Fruit fly (Drosophila melanogaster) whole organism, embryonic: ENCODE data around the gene CG17819.
A peak's percentile ranks its signal among the peaks of the same experiment; 100 is the strongest.

ENCODE experiments used
- ATbp ChIP-seq: fragments of 200-800 bp; sonication (Bioruptor generic); optimal IDR thresholded peaks from 2 replicates; lab custom pipeline; 2017; ENCODE audit warnings: missing biosample characterization, mild to moderate bottlenecking, missing genetic modification characterization, missing genetic modification reagents
- Atf6 ChIP-seq: fragments of 200-800 bp; sonication (Bioruptor generic); IDR thresholded peaks from 2 replicates; pipeline ENCODE4 v1.3.6; 2022; ENCODE audit warnings: missing biosample characterization, missing genetic modification characterization
- CG10462 ChIP-seq: fragments of 200-800 bp; sonication (Bioruptor generic); optimal IDR thresholded peaks from 2 replicates; lab custom pipeline; 2016; ENCODE audit warnings: missing biosample characterization, missing genetic modification characterization
- CG10565 ChIP-seq: fragments of 200-800 bp; sonication (Bioruptor generic); optimal IDR thresholded peaks from 3 replicates; lab custom pipeline; 2016; ENCODE audit warnings: missing biosample characterization, mild to moderate bottlenecking, missing genetic modification characterization
- CG11093 ChIP-seq: fragments of 200-800 bp; sonication (Bioruptor generic); IDR thresholded peaks from 3 replicates; pipeline ENCODE4 v1.3.6; 2022; ENCODE audit warnings: missing biosample characterization, missing genetic modification characterization
- CG12104 ChIP-seq: fragments of 200-800 bp; sonication (Bioruptor generic); optimal IDR thresholded peaks from 3 replicates; lab custom pipeline; 2016; ENCODE audit warnings: missing biosample characterization, missing genetic modification characterization
- CG12299 ChIP-seq: fragments of 200-800 bp; sonication (Bioruptor generic); optimal IDR thresholded peaks from 2 replicates; lab custom pipeline; 2018; ENCODE audit warnings: missing biosample characterization, mild to moderate bottlenecking, missing genetic modification characterization
- CG12942 ChIP-seq: fragments of 200-800 bp; sonication (Bioruptor generic); optimal IDR thresholded peaks from 3 replicates; lab custom pipeline; 2016; ENCODE audit warnings: missing biosample characterization, missing genetic modification characterization
- CG16815 ChIP-seq: fragments of 200-800 bp; sonication (Bioruptor generic); optimal IDR thresholded peaks from 3 replicates; lab custom pipeline; 2017; ENCODE audit warnings: missing biosample characterization, mild to moderate bottlenecking, missing genetic modification characterization
- CG17328 ChIP-seq: fragments of 200-800 bp; sonication (Bioruptor generic); IDR thresholded peaks from 2 replicates; pipeline ENCODE4 v1.3.6; 2022; ENCODE audit warnings: missing biosample characterization, missing genetic modification characterization
- CG2889 ChIP-seq: fragments of 200-800 bp; sonication (Bioruptor generic); IDR thresholded peaks from 3 replicates; pipeline ENCODE4 v1.3.6; 2022; ENCODE audit warnings: missing biosample characterization, missing genetic modification characterization
- CG3281 ChIP-seq: fragments of 200-800 bp; sonication (Bioruptor generic); optimal IDR thresholded peaks from 3 replicates; lab custom pipeline; 2017; ENCODE audit warnings: missing biosample characterization, mild to moderate bottlenecking, missing genetic modification characterization
- CG4617 ChIP-seq: fragments of 200-800 bp; sonication (Bioruptor generic); optimal IDR thresholded peaks from 3 replicates; lab custom pipeline; 2016; ENCODE audit warnings: missing biosample characterization, missing genetic modification characterization, borderline replicate concordance
- CG5245 ChIP-seq: fragments of 200-800 bp; sonication (Bioruptor generic); optimal IDR thresholded peaks from 3 replicates; lab custom pipeline; 2016; ENCODE audit warnings: missing biosample characterization, missing genetic modification characterization
- CG6654 ChIP-seq: fragments of 200-800 bp; sonication (Bioruptor generic); optimal IDR thresholded peaks from 2 replicates; lab custom pipeline; 2017; ENCODE audit warnings: missing biosample characterization, mild to moderate bottlenecking, missing genetic modification characterization
- CG8944 ChIP-seq: fragments of 200-800 bp; sonication (Bioruptor generic); optimal IDR thresholded peaks from 3 replicates; lab custom pipeline; 2016; ENCODE audit warnings: missing biosample characterization, missing genetic modification characterization
- CG9797 ChIP-seq: fragments of 200-800 bp; sonication (Bioruptor generic); optimal IDR thresholded peaks from 3 replicates; lab custom pipeline; 2018; ENCODE audit warnings: missing biosample characterization, mild to moderate bottlenecking, missing genetic modification characterization
- CG9932 ChIP-seq: fragments of 200-800 bp; sonication (Bioruptor generic); IDR thresholded peaks from 2 replicates; pipeline ENCODE4 v1.3.6; 2022; ENCODE audit warnings: missing biosample characterization, missing genetic modification characterization
- Drgx ChIP-seq: fragments of 200-800 bp; sonication (Bioruptor generic); IDR thresholded peaks from 2 replicates; pipeline ENCODE4 v1.3.6; 2022; ENCODE audit warnings: missing biosample characterization, missing genetic modification characterization
- Eip74EF ChIP-seq, 2 experiments: fragments of 200-800 bp in 1 of 2; fragments of >200 bp in 1 of 2; sonication (Bioruptor generic) in 1 of 2; optimal IDR thresholded peaks; 2 replicates each; lab custom pipeline; 2017 to 2019; ENCODE audit warnings: missing biosample characterization in 2 of 2, missing genetic modification characterization in 2 of 2, mild to moderate bottlenecking in 1 of 2, moderate library complexity in 1 of 2
- Ets65A ChIP-seq: fragments of 200-800 bp; sonication (Bioruptor generic); peaks from one replicate; lab custom pipeline; 2016; ENCODE audit warnings: missing biosample characterization, missing genetic modification characterization
- Hey ChIP-seq: fragments of 200-800 bp; sonication (Bioruptor generic); optimal IDR thresholded peaks from 3 replicates; lab custom pipeline; 2018; ENCODE audit warnings: missing biosample characterization, mild to moderate bottlenecking, missing genetic modification characterization
- HmgD ChIP-seq: fragments of 200-800 bp; sonication (Bioruptor generic); optimal IDR thresholded peaks from 3 replicates; lab custom pipeline; 2016; ENCODE audit warnings: missing biosample characterization, missing genetic modification characterization
- Hr3 ChIP-seq: fragments of 200-800 bp; sonication (Bioruptor generic); optimal IDR thresholded peaks from 3 replicates; lab custom pipeline; 2016; ENCODE audit warnings: missing biosample characterization, missing genetic modification characterization
- NK7.1 ChIP-seq: fragments of 200-800 bp; sonication (Bioruptor generic); optimal IDR thresholded peaks from 3 replicates; lab custom pipeline; 2016; ENCODE audit warnings: missing biosample characterization, missing genetic modification characterization
- Sry-β ChIP-seq: fragments of 200-800 bp; sonication (Bioruptor generic); optimal IDR thresholded peaks from 2 replicates; lab custom pipeline; 2018; ENCODE audit warnings: missing biosample characterization, mild to moderate bottlenecking, missing genetic modification characterization, moderate library complexity
- Xrp1 ChIP-seq: fragments of 200-800 bp; sonication (Bioruptor generic); IDR thresholded peaks from 2 replicates; pipeline ENCODE4 v1.3.6; 2022; ENCODE audit warnings: missing biosample characterization, missing genetic modification characterization
- YL-1 ChIP-seq: fragments of 200-800 bp; sonication (Bioruptor generic); optimal IDR thresholded peaks from 3 replicates; lab custom pipeline; 2017; ENCODE audit warnings: missing biosample characterization, mild to moderate bottlenecking, missing genetic modification characterization
- al ChIP-seq: fragments of 200-800 bp; sonication (Bioruptor generic); IDR thresholded peaks from 2 replicates; pipeline ENCODE4 v1.3.6; 2022; ENCODE audit warnings: missing biosample characterization, missing genetic modification characterization
- bab2 ChIP-seq: fragments of 200-800 bp; sonication (Bioruptor generic); optimal IDR thresholded peaks from 2 replicates; lab custom pipeline; 2016; ENCODE audit warnings: missing biosample characterization, missing genetic modification characterization
- bigmax ChIP-seq: fragments of 200-800 bp; sonication (Bioruptor generic); optimal IDR thresholded peaks from 2 replicates; lab custom pipeline; 2018; ENCODE audit warnings: missing biosample characterization, mild to moderate bottlenecking, missing genetic modification characterization
- br ChIP-seq: fragments of >200 bp; optimal IDR thresholded peaks from 2 replicates; lab custom pipeline; 2017
- dm ChIP-seq: fragments of 200-800 bp; sonication (Bioruptor generic); optimal IDR thresholded peaks from 3 replicates; lab custom pipeline; 2016; ENCODE audit warnings: missing biosample characterization, missing genetic modification characterization
- dmrt11E ChIP-seq: fragments of 200-800 bp; sonication (Bioruptor generic); optimal IDR thresholded peaks from 3 replicates; lab custom pipeline; 2018; ENCODE audit warnings: missing biosample characterization, mild to moderate bottlenecking, missing genetic modification characterization, moderate library complexity
- dmrt99B ChIP-seq: fragments of 200-800 bp; sonication (Bioruptor generic); optimal IDR thresholded peaks from 2 replicates; lab custom pipeline; 2018; ENCODE audit warnings: missing biosample characterization, mild to moderate bottlenecking, missing genetic modification characterization, moderate library complexity
- ems ChIP-seq: fragments of 200-800 bp; sonication (Bioruptor generic); optimal IDR thresholded peaks from 3 replicates; lab custom pipeline; 2016; ENCODE audit warnings: missing biosample characterization, missing genetic modification characterization
- esg ChIP-seq: fragments of 200-800 bp; sonication (Bioruptor generic); conservative IDR thresholded peaks from 2 replicates; pipeline ENCODE4 v1.3.6; 2022; ENCODE audit warnings: missing biosample characterization, missing genetic modification characterization
- insv ChIP-seq, 2 experiments: fragments of 200-800 bp; sonication (Bioruptor generic); optimal IDR thresholded peaks; 3 replicates each; lab custom pipeline; 2016 to 2018; ENCODE audit warnings: missing biosample characterization in 2 of 2, missing genetic modification characterization in 2 of 2
- ken ChIP-seq: fragments of 200-800 bp; sonication (Bioruptor generic); IDR thresholded peaks from 3 replicates; pipeline ENCODE4 v1.3.6; 2022; ENCODE audit warnings: missing biosample characterization, missing genetic modification characterization
- lola ChIP-seq, 3 experiments: fragments of >200 bp in 2 of 3; fragments of 200-800 bp in 1 of 3; sonication (Bioruptor generic) in 1 of 3; optimal IDR thresholded peaks; 2 replicates each; lab custom pipeline; 2017 to 2019; ENCODE audit warnings: missing biosample characterization in 3 of 3, missing genetic modification characterization in 3 of 3, mild to moderate bottlenecking in 1 of 3, moderate library complexity in 1 of 3
- lov ChIP-seq, 2 experiments: fragments of 200-800 bp in 1 of 2; fragments of >200 bp in 1 of 2; sonication (Bioruptor generic) in 1 of 2; IDR thresholded peaks in 1 of 2; optimal IDR thresholded peaks in 1 of 2; 2 replicates in 1 of 2; 3 replicates in 1 of 2; pipeline versions ENCODE4 v1.3.6 to Lab custom; 2017 to 2022; ENCODE audit warnings: missing biosample characterization in 1 of 2, missing genetic modification characterization in 1 of 2
- mirr ChIP-seq: fragments of 200-800 bp; sonication (Bioruptor generic); optimal IDR thresholded peaks from 3 replicates; lab custom pipeline; 2018; ENCODE audit warnings: missing biosample characterization, mild to moderate bottlenecking, missing genetic modification characterization
- peb ChIP-seq: fragments of 200-800 bp; sonication (Bioruptor generic); IDR thresholded peaks from 2 replicates; pipeline ENCODE4 v1.3.6; 2022; ENCODE audit warnings: missing biosample characterization, missing genetic modification characterization
- ro ChIP-seq: fragments of 200-800 bp; sonication (Bioruptor generic); IDR thresholded peaks from 2 replicates; pipeline ENCODE4 v1.3.6; 2022; ENCODE audit warnings: missing biosample characterization, missing genetic modification characterization
- scrt ChIP-seq: fragments of 200-800 bp; sonication (Bioruptor generic); optimal IDR thresholded peaks from 2 replicates; lab custom pipeline; 2018; ENCODE audit warnings: missing biosample characterization, mild to moderate bottlenecking, missing genetic modification characterization, moderate library complexity
- sens ChIP-seq: fragments of 200-800 bp; sonication (Bioruptor generic); peaks from one replicate; lab custom pipeline; 2016; ENCODE audit warnings: missing biosample characterization, missing genetic modification characterization
- sug ChIP-seq: fragments of 200-800 bp; optimal IDR thresholded peaks from 2 replicates; lab custom pipeline; 2019; ENCODE audit warnings: missing biosample characterization, mild to moderate bottlenecking, missing genetic modification characterization, moderate library complexity
- wor ChIP-seq: fragments of 200-800 bp; sonication (Bioruptor generic); IDR thresholded peaks from 2 replicates; pipeline ENCODE4 v1.3.6; 2022; ENCODE audit warnings: missing biosample characterization, missing genetic modification characterization
- zf30C ChIP-seq: fragments of 200-800 bp; sonication (Bioruptor generic); optimal IDR thresholded peaks from 3 replicates; lab custom pipeline; 2018; ENCODE audit warnings: missing biosample characterization, mild to moderate bottlenecking, missing genetic modification characterization

Gene CG17819

DNA sequence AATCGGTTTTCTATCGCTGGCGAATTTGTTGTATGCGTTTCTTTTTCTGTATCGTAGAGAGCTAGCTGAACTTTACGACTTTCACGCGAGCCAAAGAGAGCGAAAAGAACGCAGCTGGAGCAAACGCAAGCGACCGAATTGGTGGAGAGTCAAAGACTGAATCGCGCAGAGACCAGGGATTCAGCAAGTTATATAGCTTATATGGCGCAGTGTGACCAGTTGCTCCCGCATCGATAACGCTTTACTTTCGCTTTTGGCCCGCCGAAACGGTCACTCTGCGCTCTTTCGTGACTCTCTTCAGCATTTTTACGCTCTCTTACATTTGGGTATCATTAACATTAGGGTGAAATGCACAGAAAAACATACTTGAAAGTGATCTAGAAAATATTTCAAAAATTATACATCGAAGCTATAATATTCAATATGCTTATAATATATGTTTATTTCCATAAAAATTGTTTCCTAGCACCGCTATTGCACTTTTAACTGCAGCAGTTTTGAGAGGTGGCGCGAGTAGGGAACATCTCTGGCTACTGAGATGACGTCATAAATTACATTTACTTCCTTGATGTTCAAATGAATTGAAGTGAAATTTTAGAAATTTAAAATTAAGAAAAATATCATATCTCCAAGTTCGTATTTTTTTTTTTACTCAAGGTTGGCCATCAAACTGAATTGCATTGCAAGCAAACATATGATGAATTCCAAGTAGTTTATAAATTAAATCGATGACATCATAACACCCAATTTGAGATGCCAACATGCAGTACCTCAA, 29.1 kb downstream of the CG17819 start, which contains the start of gene glec (continued):
- TF ChIP-seq wor (0 out of 2 replicates have a peak, but pooled peaks have one; percentile 28), bigmax (GFP tag; lab: Kevin White, UChicago) (no peak), ems (GFP tag; lab: Kevin White, UChicago) (no peak), dmrt99B (peak; percentile 21), Atf6 (GFP tag; lab: Robert Waterston, UW) (peak; percentile 16; the same call in 1 of the 2 replicates), CG6654 (GFP tag; lab: Kevin White, UChicago) (no peak), YL-1 (GFP tag; lab: Kevin White, UChicago) (peak; percentile 38), CG12104 (no peak), CG12299 (tag; lab: Kevin White, UChicago) (peak; percentile 1), CG12942 (GFP tag; lab: Kevin White, UChicago) (peak; percentile 16), Sry-β (GFP tag; lab: Kevin White, UChicago) (no peak), scrt (GFP tag; lab: Kevin White, UChicago) (peak; percentile 21), al (GFP tag; lab: Robert Waterston, UW) (no peak), Drgx (GFP tag; lab: Robert Waterston, UW) (peak; percentile 41; the same call in 1 of the 2 replicates), CG16815 (GFP tag; lab: Kevin White, UChicago) (peak; percentile 7), Xrp1 (peak; percentile 50; the same call in 1 of the 2 replicates), dm (no peak), CG17328 (GFP tag; lab: Robert Waterston, UW) (peak; percentile 45; the same call in 1 of the 2 replicates), NK7.1 (no peak), dmrt11E (peak; percentile 56), CG10462 (GFP tag; lab: Kevin White, UChicago) (no peak), lov (optimal IDR thresholded peaks at IDR 0.05; lab: Kevin White, UChicago) (no peak), lov (GFP tag; IDR thresholded peaks at IDR 0.05; lab: Robert Waterston, UW) (0 out of 3 replicates have a peak, but pooled peaks have one; percentile 65), esg (GFP tag; lab: Robert Waterston, UW) (0 out of 2 replicates have a peak, but pooled peaks have one; percentile 6), lola (GFP tag; optimal IDR thresholded peaks at IDR 0.05; lab: Kevin White, UChicago) (peak in 1 of 3 experiments; percentile 48), CG5245 (GFP tag; lab: Kevin White, UChicago) (no peak), CG11093 (GFP tag; lab: Robert Waterston, UW) (no peak), ro (GFP tag; lab: Robert Waterston, UW) (no peak), Eip74EF (GFP tag; optimal IDR thresholded peaks at IDR 0.05; lab: Kevin White, UChicago) (peak in 1 of 2 experiments; percentile 17), ATbp (GFP tag; lab: Kevin White, UChicago) (peak; percentile 6), CG4617 (GFP tag; lab: Kevin White, UChicago) (no peak), CG3281 (GFP tag; lab: Kevin White, UChicago) (peak; percentile 6), CG2889 (no peak), ken (GFP tag; lab: Robert Waterston, UW) (0 out of 3 replicates have a peak, but pooled peaks have one; percentile 50), CG9797 (peak; percentile 86), br (no peak), CG8944 (GFP tag; lab: Kevin White, UChicago) (peak; percentile 10), CG9932 (peak; percentile 27; the same call in 1 of the 2 replicates), sug (peak; percentile 36), bab2 (GFP tag; lab: Kevin White, UChicago) (no peak), insv (GFP tag; optimal IDR thresholded peaks at IDR 0.05; lab: Kevin White, UChicago) (peak in 1 of 2 experiments; percentile 41), Ets65A (GFP tag; lab: Kevin White, UChicago) (peak; percentile 76), mirr (GFP tag; lab: Kevin White, UChicago) (peak; percentile 72), Hr3 (GFP tag; lab: Kevin White, UChicago) (peak; percentile 4), peb (no peak), sens (GFP tag; lab: Kevin White, UChicago) (peak; percentile 88), HmgD (GFP tag; lab: Kevin White, UChicago) (peak; percentile 77), zf30C (peak; percentile 55), CG10565 (no peak), Hey (tag; lab: Kevin White, UChicago) (no peak)
